Worm (Caenorhabditis elegans) whole organism, young adult: ENCODE measurements around the gene W04G3.13.

Source experiments
- B0019.2 ChIP-seq: fragments of 200-800 bp; sonication (Bioruptor generic); conservative IDR thresholded peaks from 2 replicates; pipeline ENCODE4 v1.3.6; 2022; ENCODE audit warnings: missing genetic modification reagents, missing genetic modification characterization, missing compliant biosample characterization
- C06A6.2 ChIP-seq: fragments of 200-800 bp; sonication (Bioruptor generic); conservative IDR thresholded peaks from 2 replicates; pipeline ENCODE4 v1.3.6; 2022; ENCODE audit warnings: missing genetic modification characterization, missing compliant biosample characterization
- F57A8.1 ChIP-seq: fragments of 200-800 bp; sonication (Bioruptor generic); optimal IDR thresholded peaks from 2 replicates; lab custom pipeline; 2018; ENCODE audit warnings: mild to moderate bottlenecking, missing genetic modification characterization, moderate library complexity, missing compliant biosample characterization
- K12H6.12 ChIP-seq: fragments of 200-800 bp; sonication (Bioruptor generic); optimal IDR thresholded peaks from 2 replicates; lab custom pipeline; 2018; ENCODE audit warnings: mild to moderate bottlenecking, missing genetic modification characterization, missing compliant biosample characterization
- T07F8.4 ChIP-seq: sonication (generic microtip); optimal IDR thresholded peaks from 2 replicates; lab custom pipeline; 2016; ENCODE audit warnings: mild to moderate bottlenecking, missing genetic modification characterization, moderate library complexity, missing compliant biosample characterization
- Y56A3A.18 ChIP-seq: fragments of 200-800 bp; sonication (Bioruptor generic); IDR thresholded peaks from 2 replicates; pipeline ENCODE4 v1.3.6; 2022; ENCODE audit warnings: missing genetic modification reagents, missing genetic modification characterization, missing compliant biosample characterization
- ZK185.1 ChIP-seq: sonication (generic microtip); optimal IDR thresholded peaks from 2 replicates; lab custom pipeline; 2016; ENCODE audit warnings: mild to moderate bottlenecking, missing genetic modification characterization, missing compliant biosample characterization; ENCODE audit not compliant: poor library complexity, severe bottlenecking
- akir-1 ChIP-seq: fragments of 200-800 bp; sonication (Bioruptor generic); optimal IDR thresholded peaks from 2 replicates; lab custom pipeline; 2018; ENCODE audit warnings: mild to moderate bottlenecking, missing genetic modification characterization, moderate library complexity, missing compliant biosample characterization
- aptf-2 ChIP-seq: fragments of 200-800 bp; sonication (Bioruptor generic); conservative IDR thresholded peaks from 2 replicates; pipeline ENCODE4 v1.3.6; 2022; ENCODE audit warnings: missing genetic modification reagents, missing genetic modification characterization, missing compliant biosample characterization
- aptf-3 ChIP-seq: fragments of 200-800 bp; sonication (Bioruptor generic); IDR thresholded peaks from 2 replicates; pipeline ENCODE4 v1.3.6; 2022; ENCODE audit warnings: missing genetic modification characterization, missing compliant biosample characterization
- athp-1 ChIP-seq: sonication (generic microtip); optimal IDR thresholded peaks from 2 replicates; lab custom pipeline; 2017; ENCODE audit warnings: mild to moderate bottlenecking, missing genetic modification characterization, missing compliant biosample characterization
- cebp-1 ChIP-seq, 2 experiments: fragments of 200-800 bp in 1 of 2; sonication (Bioruptor generic) in 1 of 2; sonication (generic microtip) in 1 of 2; IDR thresholded peaks in 1 of 2; optimal IDR thresholded peaks in 1 of 2; 2 replicates each; pipeline versions ENCODE4 v1.3.6 to Lab custom; 2017 to 2022; ENCODE audit warnings: missing compliant biosample characterization in 2 of 2, missing genetic modification characterization in 2 of 2, mild to moderate bottlenecking in 1 of 2, missing genetic modification reagents in 1 of 2, moderate library complexity in 1 of 2
- ceh-27 ChIP-seq: fragments of 200-800 bp; sonication (Bioruptor generic); optimal IDR thresholded peaks from 2 replicates; lab custom pipeline; 2018; ENCODE audit warnings: mild to moderate bottlenecking, missing genetic modification characterization, moderate library complexity, missing compliant biosample characterization
- die-1 ChIP-seq: sonication (generic microtip); optimal IDR thresholded peaks from 2 replicates; lab custom pipeline; 2016; ENCODE audit warnings: missing genotype, mild to moderate bottlenecking, missing genetic modification characterization, missing compliant biosample characterization
- dox-1 ChIP-seq: fragments of 200-800 bp; sonication (Bioruptor generic); IDR thresholded peaks from 2 replicates; pipeline ENCODE4 v1.3.6; 2022; ENCODE audit warnings: missing genetic modification reagents, missing genetic modification characterization, missing compliant biosample characterization
- dpff-1 ChIP-seq: sonication (generic microtip); optimal IDR thresholded peaks from 2 replicates; lab custom pipeline; 2017; ENCODE audit warnings: mild to moderate bottlenecking, missing genetic modification characterization, missing compliant biosample characterization
- dpl-1 ChIP-seq: fragments of 150-350 bp; optimal IDR thresholded peaks from 2 replicates; lab custom pipeline; 2014; ENCODE audit warnings: missing biosample characterization, missing genetic modification reagents, missing genetic modification characterization
- ets-4 ChIP-seq: fragments of 200-800 bp; sonication (Bioruptor generic); optimal IDR thresholded peaks from 2 replicates; lab custom pipeline; 2018; ENCODE audit warnings: mild to moderate bottlenecking, missing genetic modification characterization, missing compliant biosample characterization
- fkh-3 ChIP-seq: sonication (generic microtip); optimal IDR thresholded peaks from 2 replicates; lab custom pipeline; 2016; ENCODE audit warnings: mild to moderate bottlenecking, missing genetic modification characterization, missing compliant biosample characterization
- hmg-1.2 ChIP-seq: fragments of 200-800 bp; sonication (Bioruptor generic); IDR thresholded peaks from 2 replicates; pipeline ENCODE4 v1.3.6; 2022; ENCODE audit warnings: missing genetic modification reagents, missing genetic modification characterization, missing compliant biosample characterization
- hmg-20 ChIP-seq: fragments of 200-800 bp; sonication (Bioruptor generic); IDR thresholded peaks from 2 replicates; pipeline ENCODE4 v1.3.6; 2022; ENCODE audit warnings: missing genetic modification reagents, missing genetic modification characterization, missing compliant biosample characterization
- lin-35 ChIP-seq, 3 experiments: fragments of 150-350 bp in 2 of 3; sonication (generic microtip) in 1 of 3; optimal IDR thresholded peaks; 2 replicates each; lab custom pipeline; 2014 to 2018; ENCODE audit warnings: missing biosample characterization in 3 of 3, missing genetic modification characterization in 3 of 3, missing genetic modification reagents in 3 of 3
- lin-40 ChIP-seq: sonication (generic microtip); optimal IDR thresholded peaks from 2 replicates; lab custom pipeline; 2016; ENCODE audit warnings: missing genetic modification characterization, mild to moderate bottlenecking, missing compliant biosample characterization, missing genotype, missing genetic modification reagents
- lsl-1 ChIP-seq: fragments of 200-800 bp; sonication (Bioruptor generic); optimal IDR thresholded peaks from 2 replicates; lab custom pipeline; 2018; ENCODE audit warnings: mild to moderate bottlenecking, missing genetic modification characterization, moderate library complexity, missing compliant biosample characterization
- lsy-27 ChIP-seq: sonication (generic microtip); optimal IDR thresholded peaks from 2 replicates; lab custom pipeline; 2017; ENCODE audit warnings: missing genetic modification characterization, mild to moderate bottlenecking, missing compliant biosample characterization, antibody characterized with exemption, missing genotype, borderline replicate concordance; ENCODE audit not compliant: insufficient read depth
- madf-8 ChIP-seq: fragments of 200-800 bp; sonication (Bioruptor generic); conservative IDR thresholded peaks from 2 replicates; pipeline ENCODE4 v1.3.6; 2022; ENCODE audit warnings: missing genetic modification reagents, missing genetic modification characterization, missing compliant biosample characterization
- mcd-1 ChIP-seq: fragments of 200-800 bp; sonication (Bioruptor generic); IDR thresholded peaks from 2 replicates; pipeline ENCODE4 v1.3.6; 2022; ENCODE audit warnings: missing genetic modification reagents, missing genetic modification characterization, missing compliant biosample characterization
- nfya-1 ChIP-seq: sonication (generic microtip); optimal IDR thresholded peaks from 2 replicates; lab custom pipeline; 2017; ENCODE audit warnings: antibody characterized with exemption, missing compliant biosample characterization, missing genetic modification characterization, borderline replicate concordance; ENCODE audit not compliant: insufficient read depth
- nhr-90 ChIP-seq: sonication (generic microtip); optimal IDR thresholded peaks from 2 replicates; lab custom pipeline; 2016; ENCODE audit warnings: missing genotype, mild to moderate bottlenecking, missing genetic modification characterization, missing compliant biosample characterization
- rec-8 ChIP-seq, 2 experiments: sonication (generic microtip); optimal IDR thresholded peaks; 2 replicates each; lab custom pipeline; 2016; ENCODE audit warnings: mild to moderate bottlenecking in 2 of 2, missing genetic modification characterization in 2 of 2, missing genetic modification reagents in 2 of 2, missing genotype in 2 of 2, missing biosample characterization in 1 of 2, missing compliant biosample characterization in 1 of 2, moderate library complexity in 1 of 2
- repo-1 ChIP-seq: sonication (generic microtip); optimal IDR thresholded peaks from 2 replicates; lab custom pipeline; 2017; ENCODE audit warnings: mild to moderate bottlenecking, missing genetic modification characterization, missing compliant biosample characterization
- rpc-1 ChIP-seq, 2 experiments: fragments of 150-350 bp in 1 of 2; sonication (generic microtip) in 1 of 2; optimal IDR thresholded peaks; 2 replicates each; lab custom pipeline; 2014 to 2018; ENCODE audit warnings: missing biosample characterization in 1 of 2, missing genetic modification characterization in 1 of 2, missing genetic modification reagents in 1 of 2, missing genotype in 1 of 2
- sdz-38 ChIP-seq: sonication (generic microtip); optimal IDR thresholded peaks from 2 replicates; lab custom pipeline; 2016; ENCODE audit warnings: missing genotype, missing genetic modification characterization, missing compliant biosample characterization
- snpc-1.3 ChIP-seq: sonication (generic microtip); optimal IDR thresholded peaks from 2 replicates; lab custom pipeline; 2017; ENCODE audit warnings: missing genetic modification characterization, mild to moderate bottlenecking, missing compliant biosample characterization, antibody characterized with exemption, moderate library complexity, missing genotype, missing genetic modification reagents; ENCODE audit not compliant: insufficient read depth
- tbp1 ChIP-seq: fragments of 200-800 bp; sonication (Bioruptor generic); optimal IDR thresholded peaks from 2 replicates; lab custom pipeline; 2018; ENCODE audit warnings: mild to moderate bottlenecking, missing genetic modification characterization, missing compliant biosample characterization
- tbx-9 ChIP-seq: sonication (generic microtip); optimal IDR thresholded peaks from 2 replicates; lab custom pipeline; 2016; ENCODE audit warnings: borderline replicate concordance, missing genetic modification characterization, inconsistent platforms, missing compliant biosample characterization
- unc-130 ChIP-seq: sonication (generic microtip); optimal IDR thresholded peaks from 2 replicates; lab custom pipeline; 2016; ENCODE audit warnings: missing genetic modification reagents, missing genetic modification characterization, missing compliant biosample characterization
- unc-62 ChIP-seq: fragments of 150-350 bp; optimal IDR thresholded peaks from 2 replicates; lab custom pipeline; 2014; ENCODE audit warnings: missing biosample characterization, missing genetic modification reagents, missing genetic modification characterization
- xnd-1 ChIP-seq: sonication (generic microtip); optimal IDR thresholded peaks from 2 replicates; lab custom pipeline; 2016; ENCODE audit warnings: missing genotype, missing genetic modification reagents, missing genetic modification characterization, missing compliant biosample characterization
- zim-3 ChIP-seq: sonication (generic microtip); optimal IDR thresholded peaks from 2 replicates; lab custom pipeline; 2017; ENCODE audit warnings: mild to moderate bottlenecking, missing genetic modification characterization, moderate library complexity, missing compliant biosample characterization
- ztf-18 ChIP-seq: sonication (generic microtip); optimal IDR thresholded peaks from 2 replicates; lab custom pipeline; 2016; ENCODE audit warnings: missing genotype, mild to moderate bottlenecking, missing genetic modification characterization, missing compliant biosample characterization
- ztf-25 ChIP-seq: fragments of 200-800 bp; sonication (Bioruptor generic); IDR thresholded peaks from 2 replicates; pipeline ENCODE4 v1.3.6; 2022; ENCODE audit warnings: missing genetic modification reagents, missing genetic modification characterization, missing compliant biosample characterization
- ztf-28 ChIP-seq: fragments of 200-800 bp; sonication (Bioruptor generic); IDR thresholded peaks from 2 replicates; pipeline ENCODE4 v1.3.6; 2022; ENCODE audit warnings: missing genetic modification reagents, missing genetic modification characterization, missing compliant biosample characterization
- ztf-3 ChIP-seq: fragments of 200-800 bp; sonication (Bioruptor generic); optimal IDR thresholded peaks from 2 replicates; lab custom pipeline; 2018; ENCODE audit warnings: mild to moderate bottlenecking, missing genetic modification characterization, missing compliant biosample characterization
- ztf-6 ChIP-seq: fragments of 200-800 bp; sonication (Bioruptor generic); IDR thresholded peaks from 2 replicates; pipeline ENCODE4 v1.3.6; 2022; ENCODE audit warnings: missing genetic modification reagents, missing genetic modification characterization, missing compliant biosample characterization

The W04G3.13 gene

ce11 chrX:11093985-11094593, 14.5 kb upstream of the W04G3.13 start (continued):
- TF ChIP-seq fkh-3 (tag; lab: Kevin White, UChicago): peak; percentile 69
- peak; percentile 100 for TF ChIP-seq Y56A3A.18 (GFP tag; lab: Robert Waterston, UW)
- TF ChIP-seq lsy-27 (tag; lab: Kevin White, UChicago): no peak
- TF ChIP-seq lin-35 (GFP tag; optimal IDR thresholded peaks at IDR 0.05; lab: Kevin White, UChicago): peak in 2 of 3 experiments; percentile 95 to 99
- peak; percentile 96 for TF ChIP-seq F57A8.1 (GFP tag; lab: Kevin White, UChicago)
- peak; percentile 98 for TF ChIP-seq C06A6.2 (GFP tag; lab: Robert Waterston, UW)
- peak; percentile 59; the same call in 1 of the 2 replicates for TF ChIP-seq ztf-28 (GFP tag; lab: Robert Waterston, UW)
- TF ChIP-seq unc-130 (GFP tag; lab: Kevin White, UChicago): peak; percentile 45
- peak; percentile 96 for TF ChIP-seq ets-4 (GFP tag; lab: Kevin White, UChicago)
- TF ChIP-seq sdz-38 (tag; lab: Kevin White, UChicago): no peak
- peak; percentile 94 for TF ChIP-seq T07F8.4 (tag; lab: Kevin White, UChicago)
- TF ChIP-seq snpc-1.3 (tag; lab: Kevin White, UChicago): peak; percentile 35
- 0 out of 2 replicates have a peak, but pooled peaks have one; percentile 48 for TF ChIP-seq aptf-2 (GFP tag; lab: Robert Waterston, UW)
- peak; percentile 99 for TF ChIP-seq ZK185.1 (tag; lab: Kevin White, UChicago)
- peak; percentile 95 for TF ChIP-seq zim-3 (tag; lab: Kevin White, UChicago)
- peak; percentile 55 for TF ChIP-seq tbx-9 (tag; lab: Kevin White, UChicago)
- TF ChIP-seq repo-1 (tag; lab: Kevin White, UChicago): peak; percentile 100
- TF ChIP-seq xnd-1 (tag; lab: Kevin White, UChicago): no peak
- no peak for TF ChIP-seq madf-8
- peak; percentile 99 for TF ChIP-seq dox-1 (GFP tag; lab: Robert Waterston, UW)
- TF ChIP-seq athp-1 (tag; lab: Kevin White, UChicago): peak; percentile 82
- TF ChIP-seq lsl-1 (GFP tag; lab: Kevin White, UChicago): no peak
- no peak for TF ChIP-seq ztf-25 (GFP tag; lab: Robert Waterston, UW)
- peak; percentile 100 for TF ChIP-seq ceh-27 (GFP tag; lab: Kevin White, UChicago)
- peak; percentile 92 for TF ChIP-seq hmg-1.2 (GFP tag; lab: Robert Waterston, UW)
- TF ChIP-seq nfya-1 (tag; lab: Kevin White, UChicago): no peak
- peak; percentile 97 for TF ChIP-seq hmg-20
- no peak for TF ChIP-seq B0019.2 (GFP tag; lab: Robert Waterston, UW)
- TF ChIP-seq ztf-18 (tag; lab: Kevin White, UChicago): peak; percentile 80
- TF ChIP-seq ztf-3: peak; percentile 98
- peak; percentile 92 for TF ChIP-seq ztf-6 (GFP tag; lab: Robert Waterston, UW)
- TF ChIP-seq cebp-1 (GFP tag; IDR thresholded peaks at IDR 0.05; lab: Robert Waterston, UW): peak; percentile 80
- TF ChIP-seq cebp-1 (tag; optimal IDR thresholded peaks at IDR 0.05; lab: Kevin White, UChicago): peak; percentile 98
- TF ChIP-seq die-1: peak; percentile 74
- peak; percentile 78 for TF ChIP-seq unc-62 (GFP tag; lab: Kevin White, UChicago)
- peak; percentile 95 for TF ChIP-seq nhr-90 (tag; lab: Kevin White, UChicago)
- peak; percentile 82 for TF ChIP-seq tbp1 (GFP tag; lab: Kevin White, UChicago)
- TF ChIP-seq K12H6.12 (tag; lab: Kevin White, UChicago): peak; percentile 99
- TF ChIP-seq dpff-1 (tag; lab: Kevin White, UChicago): peak; percentile 97
- TF ChIP-seq dpl-1 (GFP tag; lab: Kevin White, UChicago): no peak
- peak; percentile 57 to 74 for TF ChIP-seq rec-8 (tag; optimal IDR thresholded peaks at IDR 0.05; lab: Kevin White, UChicago)
- TF ChIP-seq lin-40 (tag; lab: Kevin White, UChicago): peak; percentile 100
- TF ChIP-seq aptf-3 (GFP tag; lab: Robert Waterston, UW): 0 out of 2 replicates have a peak, but pooled peaks have one; percentile 27
- TF ChIP-seq rpc-1 (optimal IDR thresholded peaks at IDR 0.05; lab: Kevin White, UChicago): peak; percentile 37
- TF ChIP-seq rpc-1 (tag; optimal IDR thresholded peaks at IDR 0.05; lab: Kevin White, UChicago): no peak
- peak; percentile 93 for TF ChIP-seq mcd-1 (GFP tag; lab: Robert Waterston, UW)
- TF ChIP-seq akir-1 (GFP tag; lab: Kevin White, UChicago): peak; percentile 95
